Worm (Caenorhabditis elegans) whole organism, young adult: ENCODE results near the gene best-3.

Experiments used
- F55B11.4 ChIP-seq: sonication (generic microtip); optimal IDR thresholded peaks from 2 replicates; lab custom pipeline; 2016; ENCODE audit warnings: missing compliant biosample characterization, missing genetic modification characterization, borderline replicate concordance; ENCODE audit not compliant: insufficient read depth
- F57A8.1 ChIP-seq: fragments of 200-800 bp; sonication (Bioruptor generic); optimal IDR thresholded peaks from 2 replicates; lab custom pipeline; 2018; ENCODE audit warnings: mild to moderate bottlenecking, missing genetic modification characterization, moderate library complexity, missing compliant biosample characterization
- K11D2.4 ChIP-seq: fragments of 200-800 bp; sonication (Bioruptor generic); IDR thresholded peaks from 2 replicates; pipeline ENCODE4 v1.3.6; 2022; ENCODE audit warnings: missing genetic modification reagents, missing genetic modification characterization, missing compliant biosample characterization
- T26A5.8 ChIP-seq: sonication (generic microtip); optimal IDR thresholded peaks from 2 replicates; lab custom pipeline; 2016; ENCODE audit warnings: missing genetic modification characterization, missing compliant biosample characterization
- Y53G8AR.9 ChIP-seq: fragments of 200-800 bp; sonication (Bioruptor generic); conservative IDR thresholded peaks from 2 replicates; pipeline ENCODE4 v1.3.6; 2022; ENCODE audit warnings: missing genetic modification reagents, missing genetic modification characterization, missing compliant biosample characterization
- akir-1 ChIP-seq: fragments of 200-800 bp; sonication (Bioruptor generic); optimal IDR thresholded peaks from 2 replicates; lab custom pipeline; 2018; ENCODE audit warnings: mild to moderate bottlenecking, missing genetic modification characterization, moderate library complexity, missing compliant biosample characterization
- aptf-3 ChIP-seq: fragments of 200-800 bp; sonication (Bioruptor generic); IDR thresholded peaks from 2 replicates; pipeline ENCODE4 v1.3.6; 2022; ENCODE audit warnings: missing genetic modification characterization, missing compliant biosample characterization
- atf-7 ChIP-seq: sonication (generic microtip); optimal IDR thresholded peaks from 2 replicates; lab custom pipeline; 2017; ENCODE audit warnings: mild to moderate bottlenecking, missing genetic modification characterization, missing compliant biosample characterization
- attf-6 ChIP-seq: fragments of 200-800 bp; sonication (Bioruptor generic); IDR thresholded peaks from 2 replicates; pipeline ENCODE4 v1.3.6; 2022; ENCODE audit warnings: missing genetic modification reagents, missing genetic modification characterization, missing compliant biosample characterization
- bed-1 ChIP-seq: fragments of 200-800 bp; sonication (Bioruptor generic); IDR thresholded peaks from 2 replicates; pipeline ENCODE4 v1.3.6; 2022; ENCODE audit warnings: missing genetic modification reagents, missing genetic modification characterization, missing compliant biosample characterization
- dox-1 ChIP-seq: fragments of 200-800 bp; sonication (Bioruptor generic); IDR thresholded peaks from 2 replicates; pipeline ENCODE4 v1.3.6; 2022; ENCODE audit warnings: missing genetic modification reagents, missing genetic modification characterization, missing compliant biosample characterization
- egrh-3 ChIP-seq: fragments of 200-800 bp; sonication (Bioruptor generic); IDR thresholded peaks from 2 replicates; pipeline ENCODE4 v1.3.6; 2022; ENCODE audit warnings: missing genetic modification reagents, missing genetic modification characterization, missing compliant biosample characterization
- fkh-3 ChIP-seq: sonication (generic microtip); optimal IDR thresholded peaks from 2 replicates; lab custom pipeline; 2016; ENCODE audit warnings: mild to moderate bottlenecking, missing genetic modification characterization, missing compliant biosample characterization
- hmg-1.2 ChIP-seq: fragments of 200-800 bp; sonication (Bioruptor generic); IDR thresholded peaks from 2 replicates; pipeline ENCODE4 v1.3.6; 2022; ENCODE audit warnings: missing genetic modification reagents, missing genetic modification characterization, missing compliant biosample characterization
- hrde-1 ChIP-seq: sonication (generic microtip); optimal IDR thresholded peaks from 2 replicates; lab custom pipeline; 2016; ENCODE audit warnings: missing genetic modification characterization, mild to moderate bottlenecking, missing compliant biosample characterization, moderate library complexity, missing genotype, missing genetic modification reagents, borderline replicate concordance
- hsf-1 ChIP-seq: fragments of 200-800 bp; sonication (Bioruptor generic); IDR thresholded peaks from 2 replicates; pipeline ENCODE4 v1.3.6; 2022; ENCODE audit warnings: missing genetic modification reagents, missing genetic modification characterization, missing compliant biosample characterization
- lir-1 ChIP-seq: fragments of 200-800 bp; sonication (Bioruptor generic); conservative IDR thresholded peaks from 2 replicates; pipeline ENCODE4 v1.3.6; 2022; ENCODE audit warnings: missing genetic modification reagents, missing genetic modification characterization, missing compliant biosample characterization
- lsy-27 ChIP-seq: sonication (generic microtip); optimal IDR thresholded peaks from 2 replicates; lab custom pipeline; 2017; ENCODE audit warnings: missing genetic modification characterization, mild to moderate bottlenecking, missing compliant biosample characterization, antibody characterized with exemption, missing genotype, borderline replicate concordance; ENCODE audit not compliant: insufficient read depth
- madf-6 ChIP-seq: fragments of 200-800 bp; sonication (Bioruptor generic); IDR thresholded peaks from 2 replicates; pipeline ENCODE4 v1.3.6; 2022; ENCODE audit warnings: missing genetic modification reagents, missing genetic modification characterization, missing compliant biosample characterization
- madf-8 ChIP-seq: fragments of 200-800 bp; sonication (Bioruptor generic); conservative IDR thresholded peaks from 2 replicates; pipeline ENCODE4 v1.3.6; 2022; ENCODE audit warnings: missing genetic modification reagents, missing genetic modification characterization, missing compliant biosample characterization
- mxl-1 ChIP-seq: sonication (generic microtip); optimal IDR thresholded peaks from 2 replicates; lab custom pipeline; 2016; ENCODE audit warnings: missing genetic modification characterization, missing compliant biosample characterization
- nfya-1 ChIP-seq: sonication (generic microtip); optimal IDR thresholded peaks from 2 replicates; lab custom pipeline; 2017; ENCODE audit warnings: antibody characterized with exemption, missing compliant biosample characterization, missing genetic modification characterization, borderline replicate concordance; ENCODE audit not compliant: insufficient read depth
- nfyb-1 ChIP-seq: fragments of 200-800 bp; sonication (Bioruptor generic); IDR thresholded peaks from 2 replicates; pipeline ENCODE4 v1.3.6; 2022; ENCODE audit warnings: missing genetic modification reagents, missing genetic modification characterization, missing compliant biosample characterization
- nhr-80 ChIP-seq: sonication (generic microtip); optimal IDR thresholded peaks from 2 replicates; lab custom pipeline; 2016; ENCODE audit warnings: missing genetic modification characterization, missing compliant biosample characterization
- rec-8 ChIP-seq, 2 experiments: sonication (generic microtip); optimal IDR thresholded peaks; 2 replicates each; lab custom pipeline; 2016; ENCODE audit warnings: mild to moderate bottlenecking in 2 of 2, missing genetic modification characterization in 2 of 2, missing genetic modification reagents in 2 of 2, missing genotype in 2 of 2, missing biosample characterization in 1 of 2, missing compliant biosample characterization in 1 of 2, moderate library complexity in 1 of 2
- snpc-3.4 ChIP-seq: sonication (generic microtip); optimal IDR thresholded peaks from 2 replicates; lab custom pipeline; 2017; ENCODE audit warnings: missing genetic modification characterization, mild to moderate bottlenecking, missing compliant biosample characterization, antibody characterized with exemption, moderate library complexity, missing genotype, missing genetic modification reagents
- somi-1 ChIP-seq: fragments of 200-800 bp; sonication (Bioruptor generic); optimal IDR thresholded peaks from 2 replicates; lab custom pipeline; 2018; ENCODE audit warnings: mild to moderate bottlenecking, missing genetic modification characterization, missing compliant biosample characterization
- tbp1 ChIP-seq: fragments of 200-800 bp; sonication (Bioruptor generic); optimal IDR thresholded peaks from 2 replicates; lab custom pipeline; 2018; ENCODE audit warnings: mild to moderate bottlenecking, missing genetic modification characterization, missing compliant biosample characterization
- tbx-9 ChIP-seq: sonication (generic microtip); optimal IDR thresholded peaks from 2 replicates; lab custom pipeline; 2016; ENCODE audit warnings: borderline replicate concordance, missing genetic modification characterization, inconsistent platforms, missing compliant biosample characterization
- unc-62 ChIP-seq: fragments of 150-350 bp; optimal IDR thresholded peaks from 2 replicates; lab custom pipeline; 2014; ENCODE audit warnings: missing biosample characterization, missing genetic modification reagents, missing genetic modification characterization
- zfh-2 ChIP-seq: fragments of 200-800 bp; sonication (Bioruptor generic); conservative IDR thresholded peaks from 2 replicates; pipeline ENCODE4 v1.3.6; 2022; ENCODE audit warnings: missing genetic modification reagents, missing genetic modification characterization, missing compliant biosample characterization
- ztf-22 ChIP-seq: fragments of 200-800 bp; sonication (Bioruptor generic); optimal IDR thresholded peaks from 2 replicates; lab custom pipeline; 2018; ENCODE audit warnings: mild to moderate bottlenecking, missing genetic modification characterization, moderate library complexity, missing compliant biosample characterization
- ztf-28 ChIP-seq: fragments of 200-800 bp; sonication (Bioruptor generic); IDR thresholded peaks from 2 replicates; pipeline ENCODE4 v1.3.6; 2022; ENCODE audit warnings: missing genetic modification reagents, missing genetic modification characterization, missing compliant biosample characterization

Gene best-3

ce11 chrII:18787-19186 is 6.0 kb downstream of the best-3 start (continued):
- TF ChIP-seq attf-6 (no peak), lsy-27 (tag; lab: Kevin White, UChicago) (no peak), nfyb-1 (peak; percentile 44), atf-7 (tag; lab: Kevin White, UChicago) (peak; percentile 71)

ce11 chrII:19238-19637 is 6.5 kb downstream of the best-3 start, which contains the start of gene gmeb-1:
gmeb-1 (plus strand) TSS chrII:19538.
- TF ChIP-seq akir-1 (GFP tag; lab: Kevin White, UChicago): no peak
- TF ChIP-seq somi-1 (GFP tag; lab: Kevin White, UChicago): no peak
- TF ChIP-seq F57A8.1: no peak
- no peak for TF ChIP-seq nhr-80 (tag; lab: Kevin White, UChicago)
- TF ChIP-seq mxl-1 (tag; lab: Kevin White, UChicago): no peak
- no peak for TF ChIP-seq fkh-3 (tag; lab: Kevin White, UChicago)
- no peak for TF ChIP-seq unc-62 (GFP tag; lab: Kevin White, UChicago)
- no peak for TF ChIP-seq snpc-3.4 (tag; lab: Kevin White, UChicago)
- TF ChIP-seq hrde-1 (tag; lab: Kevin White, UChicago): no peak
- no peak for TF ChIP-seq madf-6 (GFP tag; lab: Robert Waterston, UW)
- no peak for TF ChIP-seq egrh-3
- no peak for TF ChIP-seq hmg-1.2 (GFP tag; lab: Robert Waterston, UW)
- no peak for TF ChIP-seq tbx-9 (tag; lab: Kevin White, UChicago)
- no peak for TF ChIP-seq bed-1 (GFP tag; lab: Robert Waterston, UW)
- no peak for TF ChIP-seq T26A5.8 (tag; lab: Kevin White, UChicago)
- no peak for TF ChIP-seq lir-1 (GFP tag; lab: Robert Waterston, UW)
- TF ChIP-seq nfya-1 (tag; lab: Kevin White, UChicago): no peak
- TF ChIP-seq F55B11.4: no peak
- no peak for TF ChIP-seq K11D2.4 (GFP tag; lab: Robert Waterston, UW)
- TF ChIP-seq dox-1 (GFP tag; lab: Robert Waterston, UW): no peak

- TF ChIP-seq ztf-28 (GFP tag; lab: Robert Waterston, UW) (no peak), Y53G8AR.9 (no peak), tbp1 (no peak), madf-8 (GFP tag; lab: Robert Waterston, UW) (no peak), hsf-1 (GFP tag; lab: Robert Waterston, UW) (no peak), ztf-22 (GFP tag; lab: Kevin White, UChicago) (no peak)
These were observed 9.2 kb downstream of the best-3 start for ce11 chrII:21953-22352.

- TF ChIP-seq zfh-2: no peak
These were observed 10.2 kb downstream of the best-3 start, which contains the start of gene sqt-2 for ce11 chrII:23025-23424. sqt-2 (plus strand) TSS chrII:23325.

- TF ChIP-seq zfh-2 (peak; percentile 68), rec-8 (tag; optimal IDR thresholded peaks at IDR 0.05; lab: Kevin White, UChicago) (no peak), aptf-3 (GFP tag; lab: Robert Waterston, UW) (no peak), dox-1 (GFP tag; lab: Robert Waterston, UW) (0 out of 2 replicates have a peak, but pooled peaks have one; percentile 12), hsf-1 (GFP tag; lab: Robert Waterston, UW) (0 out of 2 replicates have a peak, but pooled peaks have one; percentile 13)
These were observed 11.0 kb downstream of the best-3 start for ce11 chrII:23739-24138.
